Fruit fly (Drosophila melanogaster) ovary, adult (tissue): ENCODE measurements around the gene CG3339.

Source experiments
- CG17801 ChIP-seq: fragments of 200-800 bp; optimal IDR thresholded peaks from 2 replicates; lab custom pipeline; 2019; ENCODE audit warnings: missing biosample characterization, mild to moderate bottlenecking, missing genetic modification characterization, moderate library complexity; ENCODE audit not compliant: partially characterized antibody

Gene CG3339

DNA sequence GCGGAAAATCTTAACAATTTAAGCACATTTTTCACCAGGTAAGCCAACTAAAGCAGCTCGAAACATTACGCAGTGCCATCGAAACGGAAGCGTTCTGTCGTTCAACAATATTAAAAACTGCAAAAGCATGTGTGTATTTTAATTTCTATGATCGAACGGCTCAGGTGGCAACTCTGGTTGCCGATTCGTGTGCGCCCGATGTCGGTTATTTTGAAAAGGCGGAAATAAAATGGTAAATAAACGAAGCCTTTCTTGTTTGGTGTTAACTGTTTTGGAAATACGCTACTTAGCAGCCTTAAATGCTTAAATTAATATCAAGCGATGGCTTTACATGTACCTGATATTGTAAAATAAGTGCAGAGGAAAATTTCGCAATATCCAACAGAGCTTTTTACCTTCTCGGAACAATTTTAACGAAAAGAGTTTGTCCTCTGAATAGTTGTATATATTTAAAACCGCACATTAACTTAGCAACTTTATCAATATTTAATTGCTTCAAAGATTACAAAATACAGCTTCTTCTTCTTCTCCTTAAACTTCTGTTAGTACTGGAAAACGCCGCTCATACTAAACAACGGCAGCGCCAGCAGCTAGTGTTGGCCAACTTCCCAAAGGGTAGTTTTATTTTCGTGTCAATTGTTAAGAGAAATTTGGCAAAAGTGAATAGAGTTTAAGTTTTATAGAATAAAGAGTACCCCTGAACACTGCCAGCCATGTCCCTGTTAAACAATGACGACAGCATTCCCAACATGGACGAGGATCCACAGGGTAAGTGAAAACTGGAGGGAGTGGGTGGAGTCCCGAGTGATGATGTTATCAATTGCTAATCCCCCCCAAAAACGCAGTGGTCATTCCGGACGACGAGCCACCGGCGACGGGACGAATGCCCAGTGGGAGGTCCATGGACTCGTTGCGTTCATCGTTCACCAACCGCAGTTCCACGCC, 48.7 kb downstream of the CG3339 start, which contains the start of gene CG5934:
TSS of gene CG5934 (plus strand) at position 588 of the 945 bp plus-strand sequence.
- TF ChIP-seq CG17801 (GFP tag; lab: Kevin White, UChicago), result no peak

DNA sequence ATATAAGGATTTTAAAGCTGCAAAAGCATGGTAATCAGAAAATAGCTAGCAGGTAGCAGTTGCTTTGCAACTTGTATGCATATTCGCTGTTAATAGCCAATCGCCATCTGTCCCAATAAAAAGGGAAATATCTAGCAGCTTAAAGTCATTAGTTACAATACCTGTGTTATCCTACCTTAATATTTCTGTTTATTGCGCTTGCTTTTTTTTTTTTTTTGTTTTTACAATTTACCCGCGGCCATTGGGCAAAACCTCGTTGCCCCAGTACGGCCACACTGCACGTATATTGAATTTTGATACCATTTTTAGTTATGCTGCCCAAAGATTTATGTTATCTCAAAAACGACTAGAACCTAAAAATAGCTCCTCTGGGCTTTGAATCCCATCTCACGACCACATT, 49.9 kb downstream of the CG3339 start:
- no peak for TF ChIP-seq CG17801 (GFP tag; lab: Kevin White, UChicago)

DNA sequence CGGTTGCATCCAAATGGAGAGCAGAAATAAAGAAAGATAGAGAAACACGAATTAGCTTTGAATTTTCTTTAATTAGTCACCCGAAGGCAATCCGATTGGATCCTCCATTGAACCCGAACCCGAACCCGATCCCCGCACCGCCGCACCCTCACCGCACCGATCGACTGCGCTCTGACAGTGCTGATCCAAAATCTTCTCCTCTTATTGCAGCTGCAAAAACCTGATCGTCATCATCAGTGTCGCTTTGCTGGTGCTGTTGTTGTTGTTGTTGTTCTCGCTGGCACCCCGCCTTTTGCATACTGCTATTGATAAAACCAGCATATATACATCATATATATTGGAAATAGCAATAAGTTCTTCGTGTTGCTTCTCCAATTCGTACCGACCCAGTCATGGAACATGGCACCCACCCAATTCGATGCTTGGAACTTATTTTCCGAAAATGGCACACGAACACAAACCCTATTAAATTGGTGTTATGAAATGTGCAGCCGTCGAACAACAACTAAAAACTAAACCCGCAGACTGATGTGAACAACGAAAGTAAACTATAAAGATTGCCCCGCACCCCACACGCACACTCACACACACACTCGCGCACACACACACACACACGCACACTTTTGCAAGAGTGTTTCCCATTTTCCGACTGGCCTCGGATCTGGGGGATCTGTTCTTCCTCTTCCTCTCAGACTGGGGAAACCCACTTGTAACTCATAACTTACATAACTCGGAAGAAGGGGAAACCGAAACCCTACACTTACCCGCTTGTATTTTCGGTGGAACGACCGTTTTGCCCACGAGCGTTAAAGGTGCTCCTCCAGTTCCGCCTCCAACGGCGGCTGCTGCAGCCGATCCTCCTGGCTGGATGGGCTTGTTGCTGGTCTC, 51.5 kb downstream of the CG3339 start:
- TF ChIP-seq CG17801 (GFP tag; lab: Kevin White, UChicago), result no peak

DNA sequence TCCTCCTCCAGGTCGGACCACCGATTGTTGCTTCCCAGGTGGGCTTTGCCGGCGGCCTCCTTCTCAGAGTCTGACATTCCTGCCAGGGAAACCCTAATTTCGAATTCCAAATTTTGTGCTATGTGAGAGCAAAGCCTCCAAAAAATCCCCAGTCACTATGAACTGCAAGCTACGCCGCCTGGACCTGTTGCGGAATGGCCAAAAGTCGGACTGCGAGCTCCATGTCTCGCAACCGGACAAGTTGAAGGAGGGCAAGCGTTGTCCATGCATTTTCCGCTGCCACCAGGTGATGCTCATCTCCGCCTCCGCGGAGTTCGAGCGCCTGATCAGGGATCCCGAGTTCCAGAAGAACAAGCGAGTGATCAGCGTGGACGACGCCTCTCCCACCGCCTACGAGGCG, 56.8 kb downstream of the CG3339 start, which contains the start of the genes CG14262 and CG14260:
TSS of gene CG14262 (minus strand) at position 101 of the 400 bp plus-strand sequence.
TSS of gene CG14260 (plus strand) at position 128 of the 400 bp plus-strand sequence.
- no peak for TF ChIP-seq CG17801 (GFP tag; lab: Kevin White, UChicago)

DNA sequence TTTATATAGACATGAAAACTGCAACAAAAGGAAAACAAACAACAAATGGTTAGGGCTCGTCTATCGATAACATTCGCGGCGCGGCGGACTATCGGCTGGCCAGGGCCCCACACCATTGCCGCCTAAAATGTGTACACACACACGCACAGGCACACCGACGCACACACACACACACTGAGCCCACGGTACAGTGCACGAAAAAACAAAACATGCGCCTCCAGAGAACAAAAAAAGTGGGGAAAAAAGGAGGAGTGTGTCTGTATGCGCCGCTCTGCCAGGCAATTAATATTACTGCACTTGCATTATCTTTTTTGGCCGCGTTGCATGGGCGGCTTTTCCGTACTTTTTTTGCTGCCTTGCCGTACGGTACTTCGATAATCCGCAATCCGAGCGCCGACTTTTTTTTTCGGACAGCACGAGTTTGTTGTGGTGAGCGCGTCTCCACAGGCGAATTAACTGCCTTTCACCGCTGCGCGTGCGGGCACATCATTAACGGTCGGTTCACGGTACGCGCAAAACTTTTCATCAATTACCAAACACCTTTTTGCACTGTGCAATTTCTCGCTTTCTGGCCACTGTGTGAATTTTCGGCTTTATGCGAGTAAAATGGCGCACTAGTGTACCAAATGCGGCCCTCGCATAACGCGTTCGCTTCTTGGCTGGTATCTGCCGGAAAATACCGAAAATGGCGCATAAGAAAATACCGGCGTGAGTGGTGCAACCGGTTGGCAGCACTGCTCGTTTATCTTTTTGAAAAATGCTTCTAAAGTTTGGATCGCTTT, 58.5 kb downstream of the CG3339 start, which contains the start of gene woc:
TSS of gene woc (minus strand) at position 622 of the 782 bp plus-strand sequence.
- peak; percentile 35 for TF ChIP-seq CG17801 (GFP tag; lab: Kevin White, UChicago)

- no peak for TF ChIP-seq CG17801 (GFP tag; lab: Kevin White, UChicago)
Measured at dm6 chr3R:27253921-27254376, 68.2 kb downstream of the CG3339 start.

DNA sequence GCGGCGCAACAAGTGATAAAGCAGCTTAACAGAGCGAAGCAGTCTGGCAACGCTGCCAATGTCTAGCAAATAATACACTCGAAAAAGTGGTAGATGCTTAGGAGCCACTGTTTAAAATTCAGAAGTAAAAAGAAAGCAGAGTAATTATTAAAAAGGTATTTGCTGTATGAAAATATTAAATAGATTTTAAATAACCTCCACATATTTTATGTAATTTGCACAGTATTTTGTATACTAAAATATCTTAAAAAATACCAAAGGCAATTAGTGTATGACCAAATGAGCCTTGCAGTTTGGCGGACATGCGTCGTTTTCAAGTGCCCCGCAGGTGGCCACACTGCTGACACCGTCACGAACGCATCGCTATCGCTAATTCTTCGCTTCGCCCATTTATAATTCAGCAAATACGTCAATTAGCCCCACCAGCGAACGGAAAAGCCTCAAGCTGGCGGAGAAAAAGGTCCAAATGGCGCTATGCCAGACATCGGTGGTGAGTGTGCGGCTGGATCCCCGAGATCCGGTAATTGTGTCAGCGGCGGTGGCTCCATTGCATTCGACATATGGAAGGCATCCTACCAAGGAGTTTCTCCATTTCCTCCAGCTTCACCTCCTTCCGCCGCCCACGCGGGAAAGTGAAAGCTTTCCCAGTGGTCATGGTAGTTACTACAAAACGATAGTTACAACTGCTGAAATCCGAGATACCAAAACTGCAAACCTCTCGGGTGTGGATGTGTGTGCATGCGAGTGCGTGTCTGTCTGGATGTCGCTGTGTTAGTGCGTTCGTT, 68.8 kb downstream of the CG3339 start, which contains the start of gene pll:
TSS of gene pll (minus strand) at position 47 of the 785 bp plus-strand sequence.
- peak; percentile 82 for TF ChIP-seq CG17801 (GFP tag; lab: Kevin White, UChicago)

DNA sequence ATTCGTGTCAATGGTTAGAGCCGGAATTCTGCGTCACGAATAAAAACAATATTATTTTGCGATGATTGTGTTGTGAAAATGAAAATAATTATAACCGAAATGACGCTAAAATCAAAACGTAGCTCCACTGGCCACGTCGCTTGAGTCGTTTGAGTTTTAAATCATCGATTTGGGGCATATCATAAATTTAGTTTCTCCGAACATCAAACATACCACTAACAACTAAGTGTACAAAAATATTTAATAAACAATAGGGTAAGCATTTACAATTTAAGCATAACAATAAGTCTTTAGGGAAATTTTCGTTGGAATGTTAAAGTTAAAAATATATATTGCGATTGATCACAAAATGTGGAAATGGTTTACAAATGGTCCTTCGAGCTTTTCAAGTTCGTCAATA, 71.2 kb downstream of the CG3339 start, which contains the start of the genes TTLL6B and TfIIA-L:
TSS of gene TTLL6B (minus strand) at position 101 of the 400 bp plus-strand sequence.
TSS of gene TfIIA-L (plus strand) at position 206 of the 400 bp plus-strand sequence.
- no peak for TF ChIP-seq CG17801 (GFP tag; lab: Kevin White, UChicago)

DNA sequence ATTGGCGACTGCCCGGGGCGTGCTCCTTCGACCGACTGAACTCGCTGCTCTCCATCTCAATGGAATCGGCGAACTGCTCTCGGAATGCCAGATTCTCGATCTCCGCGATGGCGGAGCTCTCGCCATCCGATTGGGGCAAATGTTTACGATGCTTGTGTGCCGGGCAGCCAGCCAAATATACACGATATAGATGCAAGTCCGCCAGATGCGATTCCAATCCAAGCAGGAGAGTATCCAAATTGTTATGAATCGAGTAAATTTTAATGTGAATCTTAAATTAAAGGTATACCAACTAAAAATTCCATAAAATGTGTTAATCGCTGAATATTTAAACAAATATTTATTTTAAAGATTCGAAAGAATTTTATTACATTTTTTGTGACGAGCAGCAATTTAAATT, 74.2 kb downstream of the CG3339 start, which contains the start of gene CG5984:
TSS of gene CG5984 (minus strand) at position 101 of the 400 bp plus-strand sequence.
- TF ChIP-seq CG17801 (GFP tag; lab: Kevin White, UChicago), result no peak

dm6 chr3R:27246264-27246663, 75.9 kb downstream of the CG3339 start:
- TF ChIP-seq CG17801 (GFP tag; lab: Kevin White, UChicago), result peak; percentile 89

DNA sequence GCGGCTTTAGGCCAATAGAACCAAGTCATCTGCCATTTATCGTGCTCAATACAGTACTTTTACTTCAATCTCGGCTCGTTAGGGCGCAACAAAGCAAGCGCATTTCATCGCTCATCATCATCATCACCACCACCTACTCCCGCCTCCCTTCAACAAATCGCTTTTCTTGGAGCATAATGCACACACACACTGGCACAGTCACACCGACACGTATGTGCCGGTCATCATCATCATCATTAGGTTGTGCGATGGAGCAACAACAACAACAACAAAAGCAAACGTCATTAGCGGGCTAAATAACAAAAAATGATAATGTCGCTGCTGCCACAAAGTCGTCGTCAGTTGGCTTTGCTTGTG, 76.7 kb downstream of the CG3339 start:
- TF ChIP-seq CG17801 (GFP tag; lab: Kevin White, UChicago), result no peak

DNA sequence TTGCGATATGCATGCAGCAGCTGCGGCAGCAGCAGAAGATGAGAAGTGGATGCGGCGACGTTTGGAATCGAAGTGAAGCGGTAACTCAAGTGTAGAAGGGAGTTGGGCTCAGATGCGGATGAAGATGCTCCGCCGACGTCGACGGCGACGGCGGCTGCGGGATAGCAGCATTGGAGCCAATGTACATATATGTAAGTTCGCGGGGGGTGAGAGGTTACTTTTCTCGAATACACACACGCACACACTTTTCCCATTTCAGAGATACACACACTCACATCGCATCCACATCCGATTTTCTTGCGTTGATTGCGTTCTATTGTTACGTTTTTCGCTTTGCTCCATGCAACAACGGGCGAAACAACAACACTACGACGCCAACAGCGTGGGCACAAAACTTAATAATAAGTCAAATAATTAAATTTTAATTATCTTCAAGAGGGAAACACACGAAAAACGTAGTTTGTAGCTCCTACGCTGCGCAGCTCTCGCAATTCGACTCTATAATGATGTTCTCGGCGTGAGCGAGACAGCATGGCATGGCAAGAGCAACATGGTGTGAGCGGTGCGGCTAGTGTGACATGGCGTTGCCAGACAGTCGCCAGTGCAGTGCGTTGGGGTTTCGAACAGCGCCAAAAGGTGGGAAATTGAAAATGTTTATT, 77.3 kb downstream of the CG3339 start, which contains the start of gene CG18766:
TSS of gene CG18766 (minus strand) at position 508 of the 659 bp plus-strand sequence.
- no peak for TF ChIP-seq CG17801 (GFP tag; lab: Kevin White, UChicago)
